Worm (Caenorhabditis elegans) whole organism, L2 larva: ENCODE data around the gene C53B4.2.

ENCODE experiments used
- aly-2 ChIP-seq: fragments of 150-350 bp; optimal IDR thresholded peaks from 2 replicates; lab custom pipeline; 2014; ENCODE audit warnings: missing biosample characterization, missing genetic modification characterization
- ama-1 ChIP-seq: fragments of 150-350 bp; optimal IDR thresholded peaks from 2 replicates; lab custom pipeline; 2018; ENCODE audit warnings: inconsistent platforms
- ceh-82 ChIP-seq: fragments of 150-350 bp; optimal IDR thresholded peaks from 2 replicates; lab custom pipeline; 2014; ENCODE audit warnings: missing biosample characterization, missing genetic modification characterization
- egl-27 ChIP-seq: sonication (generic microtip); optimal IDR thresholded peaks from 3 replicates; lab custom pipeline; 2017; ENCODE audit warnings: missing biosample characterization, missing genetic modification reagents, missing genetic modification characterization
- fos-1 ChIP-seq: fragments of 150-350 bp; optimal IDR thresholded peaks from 2 replicates; lab custom pipeline; 2014; ENCODE audit warnings: missing biosample characterization, missing genetic modification characterization
- lsy-2 ChIP-seq, 2 experiments: fragments of 150-350 bp in 1 of 2; sonication (generic microtip) in 1 of 2; optimal IDR thresholded peaks; 2 replicates each; lab custom pipeline; 2014 to 2017; ENCODE audit warnings: missing biosample characterization in 2 of 2, missing genetic modification characterization in 2 of 2
- nhr-23 ChIP-seq: fragments of 150-350 bp; optimal IDR thresholded peaks from 2 replicates; lab custom pipeline; 2014; ENCODE audit warnings: missing biosample characterization, missing genetic modification reagents, missing genetic modification characterization
- peb-1 ChIP-seq: fragments of 150-350 bp; optimal IDR thresholded peaks from 2 replicates; lab custom pipeline; 2014; ENCODE audit warnings: missing biosample characterization, missing genetic modification characterization
- unc-39 ChIP-seq: fragments of 150-350 bp; optimal IDR thresholded peaks from 2 replicates; lab custom pipeline; 2014; ENCODE audit warnings: missing biosample characterization, missing genetic modification characterization

DNA sequence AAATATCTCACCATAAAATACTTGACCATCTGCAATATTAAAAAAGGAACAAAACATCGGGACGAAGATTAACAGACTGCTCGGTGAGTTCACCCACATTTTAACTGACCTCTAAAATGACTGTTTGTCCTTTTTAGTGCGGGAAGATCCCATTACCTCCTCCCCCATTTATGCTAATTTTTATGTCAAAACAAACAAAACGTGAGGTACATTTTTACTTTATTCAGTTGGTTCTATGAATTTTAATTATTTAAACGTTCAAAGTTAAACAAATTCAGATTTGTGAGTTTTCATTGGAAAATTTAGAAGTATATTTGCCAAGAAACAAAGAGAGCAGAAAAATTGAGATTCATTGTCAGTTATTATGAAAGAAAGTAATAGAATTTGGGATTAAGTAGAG, 36.7 kb downstream of the C53B4.2 start, which contains the start of gene C53D6.8:
- TF ChIP-seq fos-1 (tag; lab: Kevin White, UChicago) (no peak), lsy-2 (tag; optimal IDR thresholded peaks at IDR 0.05; lab: Kevin White, UChicago) (no peak), ama-1 (lab: Kevin White, UChicago) (no peak), egl-27 (tag; lab: Kevin White, UChicago) (no peak), aly-2 (no peak), peb-1 (tag; lab: Kevin White, UChicago) (no peak), unc-39 (tag; lab: Kevin White, UChicago) (no peak), ceh-82 (tag; lab: Kevin White, UChicago) (no peak), nhr-23 (tag; lab: Kevin White, UChicago) (no peak)
